Worm (Caenorhabditis elegans) whole organism, L1 larva: Measurements from ENCODE around the gene flp-6.

Experiments used
- aha-1 ChIP-seq: fragments of 150-350 bp; optimal IDR thresholded peaks from 2 replicates; lab custom pipeline; 2014; ENCODE audit warnings: missing biosample characterization, missing genetic modification characterization
- jun-1 ChIP-seq: fragments of 150-350 bp; optimal IDR thresholded peaks from 2 replicates; lab custom pipeline; 2014; ENCODE audit warnings: missing biosample characterization, missing genetic modification reagents, missing genetic modification characterization
- lin-13 ChIP-seq: fragments of 150-350 bp; optimal IDR thresholded peaks from 2 replicates; lab custom pipeline; 2014; ENCODE audit warnings: missing biosample characterization, missing genetic modification reagents, missing genetic modification characterization
- mdl-1 ChIP-seq, 2 experiments: fragments of 150-350 bp; optimal IDR thresholded peaks; 2 replicates each; lab custom pipeline; 2014 to 2017; ENCODE audit warnings: missing biosample characterization in 2 of 2, missing genetic modification characterization in 2 of 2, inconsistent platforms in 1 of 2
- nhr-90 ChIP-seq: sonication (generic microtip); optimal IDR thresholded peaks from 2 replicates; lab custom pipeline; 2016; ENCODE audit warnings: mild to moderate bottlenecking, missing genetic modification characterization, missing compliant biosample characterization; ENCODE audit not compliant: poor library complexity
- pag-3 ChIP-seq: sonication (generic microtip); optimal IDR thresholded peaks from 2 replicates; lab custom pipeline; 2017; ENCODE audit warnings: missing genetic modification characterization, mild to moderate bottlenecking, missing compliant biosample characterization, antibody characterized with exemption, borderline replicate concordance; ENCODE audit not compliant: insufficient read depth

- no peak for TF ChIP-seq lin-13 (GFP tag; lab: Kevin White, UChicago)
- no peak for TF ChIP-seq pag-3
- no peak for TF ChIP-seq aha-1 (tag; lab: Kevin White, UChicago)
- no peak for TF ChIP-seq jun-1 (tag; lab: Kevin White, UChicago)
- peak in 1 of 2 experiments; percentile 11 for TF ChIP-seq mdl-1 (tag; optimal IDR thresholded peaks at IDR 0.05; lab: Kevin White, UChicago)
- TF ChIP-seq nhr-90, result peak; percentile 2
Observed at ce11 chrV:9506931-9507330, 35.2 kb downstream of the flp-6 start.
